Worm (Caenorhabditis elegans) whole organism, mixed stage, embryonic: ENCODE data around the gene chtb-2.

Experiments used
- M03D4.4 ChIP-seq: sonication (generic microtip); optimal IDR thresholded peaks from 2 replicates; lab custom pipeline; 2017; ENCODE audit warnings: mild to moderate bottlenecking, missing genetic modification characterization, missing compliant biosample characterization
- blmp-1 ChIP-seq: fragments of 150-350 bp; optimal IDR thresholded peaks from 2 replicates; lab custom pipeline; 2014; ENCODE audit warnings: missing biosample characterization, missing genetic modification characterization
- ceh-39 ChIP-seq: fragments of 150-350 bp; optimal IDR thresholded peaks from 2 replicates; lab custom pipeline; 2014; ENCODE audit warnings: missing biosample characterization, missing genetic modification characterization
- ceh-43 ChIP-seq: fragments of 200-800 bp; sonication (Bioruptor generic); optimal IDR thresholded peaks from 2 replicates; lab custom pipeline; 2018; ENCODE audit warnings: mild to moderate bottlenecking, missing genetic modification characterization, moderate library complexity, missing compliant biosample characterization
- ceh-83 ChIP-seq: fragments of 200-800 bp; sonication (Bioruptor generic); optimal IDR thresholded peaks from 2 replicates; lab custom pipeline; 2018; ENCODE audit warnings: mild to moderate bottlenecking, missing genetic modification characterization, missing compliant biosample characterization
- ces-1 ChIP-seq: fragments of 150-350 bp; optimal IDR thresholded peaks from 2 replicates; lab custom pipeline; 2014; ENCODE audit warnings: missing biosample characterization, missing genetic modification reagents, missing genetic modification characterization
- cnd-1 ChIP-seq: fragments of 200-800 bp; sonication (Bioruptor generic); optimal IDR thresholded peaks from 2 replicates; lab custom pipeline; 2018; ENCODE audit warnings: mild to moderate bottlenecking, missing genetic modification characterization, missing compliant biosample characterization
- drap-1 ChIP-seq: fragments of 200-800 bp; sonication (Bioruptor generic); optimal IDR thresholded peaks from 3 replicates; lab custom pipeline; 2018; ENCODE audit warnings: mild to moderate bottlenecking, missing genetic modification characterization, missing compliant biosample characterization
- elt-1 ChIP-seq: sonication (generic microtip); optimal IDR thresholded peaks from 2 replicates; lab custom pipeline; 2017; ENCODE audit warnings: missing genetic modification characterization, mild to moderate bottlenecking, missing compliant biosample characterization, antibody characterized with exemption, moderate library complexity, borderline replicate concordance; ENCODE audit not compliant: insufficient read depth
- flh-1 ChIP-seq: fragments of 200-800 bp; sonication (Bioruptor generic); optimal IDR thresholded peaks from 2 replicates; lab custom pipeline; 2018; ENCODE audit warnings: mild to moderate bottlenecking, missing genetic modification characterization, moderate library complexity, missing compliant biosample characterization
- ham-2 ChIP-seq: fragments of 200-800 bp; sonication (Bioruptor generic); optimal IDR thresholded peaks from 2 replicates; lab custom pipeline; 2018; ENCODE audit warnings: mild to moderate bottlenecking, missing genetic modification characterization, missing compliant biosample characterization
- hlh-1 ChIP-seq: fragments of 150-350 bp; optimal IDR thresholded peaks from 2 replicates; lab custom pipeline; 2014; ENCODE audit warnings: missing biosample characterization, missing genetic modification reagents, missing genetic modification characterization
- lin-13 ChIP-seq: fragments of 150-350 bp; optimal IDR thresholded peaks from 2 replicates; lab custom pipeline; 2014; ENCODE audit warnings: missing biosample characterization, missing genetic modification characterization
- lin-32 ChIP-seq: fragments of 200-800 bp; sonication (Bioruptor generic); optimal IDR thresholded peaks from 2 replicates; lab custom pipeline; 2018; ENCODE audit warnings: mild to moderate bottlenecking, missing genetic modification characterization, missing compliant biosample characterization
- lsy-2 ChIP-seq: fragments of 150-350 bp; optimal IDR thresholded peaks from 2 replicates; lab custom pipeline; 2014; ENCODE audit warnings: missing biosample characterization, missing genetic modification characterization
- mab-5 ChIP-seq: fragments of 150-350 bp; optimal IDR thresholded peaks from 2 replicates; lab custom pipeline; 2014; ENCODE audit warnings: missing biosample characterization, missing genetic modification characterization
- mep-1 ChIP-seq: fragments of 150-350 bp; optimal IDR thresholded peaks from 2 replicates; lab custom pipeline; 2017; ENCODE audit warnings: missing biosample characterization, missing genetic modification reagents, missing genetic modification characterization, inconsistent platforms
- mls-2 ChIP-seq: sonication (generic microtip); optimal IDR thresholded peaks from 2 replicates; lab custom pipeline; 2016; ENCODE audit warnings: mild to moderate bottlenecking, missing genetic modification characterization, moderate library complexity, missing compliant biosample characterization
- nhr-237 ChIP-seq: fragments of 150-350 bp; optimal IDR thresholded peaks from 2 replicates; lab custom pipeline; 2014; ENCODE audit warnings: missing biosample characterization, missing genetic modification characterization
- nhr-28 ChIP-seq: fragments of 150-350 bp; optimal IDR thresholded peaks from 2 replicates; lab custom pipeline; 2014; ENCODE audit warnings: missing biosample characterization, missing genetic modification characterization
- nhr-76 ChIP-seq: sonication (generic microtip); optimal IDR thresholded peaks from 2 replicates; lab custom pipeline; 2017; ENCODE audit warnings: missing biosample characterization, missing genetic modification characterization
- pha-4 ChIP-seq: fragments of 150-350 bp; optimal IDR thresholded peaks from 2 replicates; lab custom pipeline; 2018; ENCODE audit warnings: missing biosample characterization, missing genetic modification reagents, missing genetic modification characterization
- sem-2 ChIP-seq: fragments of 200-800 bp; sonication (Bioruptor generic); optimal IDR thresholded peaks from 2 replicates; lab custom pipeline; 2018; ENCODE audit warnings: mild to moderate bottlenecking, missing genetic modification characterization, missing compliant biosample characterization
- sptf-1 ChIP-seq: sonication (generic microtip); optimal IDR thresholded peaks from 2 replicates; lab custom pipeline; 2017; ENCODE audit warnings: mild to moderate bottlenecking, missing genetic modification characterization, moderate library complexity, missing compliant biosample characterization
- tbx-8 ChIP-seq: fragments of 200-800 bp; sonication (Bioruptor generic); optimal IDR thresholded peaks from 2 replicates; lab custom pipeline; 2018; ENCODE audit warnings: mild to moderate bottlenecking, missing genetic modification characterization, moderate library complexity, missing compliant biosample characterization
- unc-120 ChIP-seq: sonication (generic microtip); optimal IDR thresholded peaks from 2 replicates; lab custom pipeline; 2017; ENCODE audit warnings: missing genetic modification characterization, missing compliant biosample characterization; ENCODE audit not compliant: poor library complexity, severe bottlenecking
- unc-39 ChIP-seq: fragments of 150-350 bp; optimal IDR thresholded peaks from 2 replicates; lab custom pipeline; 2014; ENCODE audit warnings: missing biosample characterization, missing genetic modification characterization
- zip-8 ChIP-seq: fragments of 150-350 bp; optimal IDR thresholded peaks from 2 replicates; lab custom pipeline; 2014; ENCODE audit warnings: missing biosample characterization, missing genetic modification characterization
- ztf-11 ChIP-seq: fragments of 150-350 bp; optimal IDR thresholded peaks from 2 replicates; lab custom pipeline; 2014; ENCODE audit warnings: missing biosample characterization, missing genetic modification characterization

chtb-2 gene

ce11 chrIII:6444335-6444734, 38.7 kb upstream of the chtb-2 start, which contains the start of gene C05D11.13:
Gene C05D11.13 (minus strand): TSS chrIII:6444586.
- no peak for TF ChIP-seq mep-1 (tag; lab: Kevin White, UChicago)
- TF ChIP-seq ceh-43 (GFP tag; lab: Kevin White, UChicago), result no peak
- peak; percentile 3 for TF ChIP-seq mls-2 (tag; lab: Kevin White, UChicago)
- TF ChIP-seq unc-120 (tag; lab: Kevin White, UChicago), result peak; percentile 37
- peak; percentile 43 for TF ChIP-seq lsy-2 (tag; lab: Kevin White, UChicago)
- TF ChIP-seq ham-2 (GFP tag; lab: Kevin White, UChicago), result peak; percentile 10
- no peak for TF ChIP-seq lin-32
- TF ChIP-seq elt-1, result no peak
- peak; percentile 68 for TF ChIP-seq pha-4 (tag; lab: Kevin White, UChicago)
- no peak for TF ChIP-seq blmp-1 (tag; lab: Kevin White, UChicago)
- TF ChIP-seq M03D4.4 (tag; lab: Kevin White, UChicago), result peak; percentile 17

- TF ChIP-seq ces-1 (GFP tag; lab: Kevin White, UChicago) (no peak), nhr-237 (tag; lab: Kevin White, UChicago) (no peak), flh-1 (GFP tag; lab: Kevin White, UChicago) (no peak), pha-4 (tag; lab: Kevin White, UChicago) (no peak), ztf-11 (tag; lab: Kevin White, UChicago) (no peak), nhr-28 (tag; lab: Kevin White, UChicago) (no peak), M03D4.4 (tag; lab: Kevin White, UChicago) (no peak), cnd-1 (no peak), sptf-1 (tag; lab: Kevin White, UChicago) (no peak)
Measured at ce11 chrIII:6446807-6447206, 36.2 kb upstream of the chtb-2 start, which contains the start of gene let-721. Gene let-721 (minus strand): TSS chrIII:6446907.

ce11 chrIII:6447521-6447920, 35.5 kb upstream of the chtb-2 start:
- TF ChIP-seq ham-2 (GFP tag; lab: Kevin White, UChicago) (no peak), M03D4.4 (tag; lab: Kevin White, UChicago) (no peak), elt-1 (no peak), lin-32 (no peak), ceh-83 (GFP tag; lab: Kevin White, UChicago) (no peak), zip-8 (tag; lab: Kevin White, UChicago) (peak; percentile 27), hlh-1 (tag; lab: Kevin White, UChicago) (peak; percentile 75), nhr-237 (tag; lab: Kevin White, UChicago) (peak; percentile 10), flh-1 (GFP tag; lab: Kevin White, UChicago) (no peak), unc-120 (tag; lab: Kevin White, UChicago) (no peak)

ce11 chrIII:6449854-6450253, 33.2 kb upstream of the chtb-2 start:
- no peak for TF ChIP-seq sem-2
- no peak for TF ChIP-seq ceh-39
- no peak for TF ChIP-seq lin-32
- TF ChIP-seq M03D4.4 (tag; lab: Kevin White, UChicago), result no peak

ce11 chrIII:6450596-6450995, 32.4 kb upstream of the chtb-2 start, which contains the start of gene T26A5.6:
Gene T26A5.6 (minus strand): TSS chrIII:6450696.
- TF ChIP-seq mab-5 (tag; lab: Kevin White, UChicago) (no peak), ceh-43 (GFP tag; lab: Kevin White, UChicago) (no peak), pha-4 (tag; lab: Kevin White, UChicago) (no peak), lin-13 (tag; lab: Kevin White, UChicago) (no peak), ztf-11 (tag; lab: Kevin White, UChicago) (no peak), sem-2 (no peak), ces-1 (GFP tag; lab: Kevin White, UChicago) (no peak), lin-32 (no peak), lsy-2 (tag; lab: Kevin White, UChicago) (no peak), flh-1 (GFP tag; lab: Kevin White, UChicago) (no peak), drap-1 (GFP tag; lab: Kevin White, UChicago) (no peak), M03D4.4 (tag; lab: Kevin White, UChicago) (no peak), mep-1 (tag; lab: Kevin White, UChicago) (no peak), nhr-237 (tag; lab: Kevin White, UChicago) (no peak), sptf-1 (tag; lab: Kevin White, UChicago) (no peak), ceh-83 (GFP tag; lab: Kevin White, UChicago) (no peak), tbx-8 (GFP tag; lab: Kevin White, UChicago) (no peak)

DNA sequence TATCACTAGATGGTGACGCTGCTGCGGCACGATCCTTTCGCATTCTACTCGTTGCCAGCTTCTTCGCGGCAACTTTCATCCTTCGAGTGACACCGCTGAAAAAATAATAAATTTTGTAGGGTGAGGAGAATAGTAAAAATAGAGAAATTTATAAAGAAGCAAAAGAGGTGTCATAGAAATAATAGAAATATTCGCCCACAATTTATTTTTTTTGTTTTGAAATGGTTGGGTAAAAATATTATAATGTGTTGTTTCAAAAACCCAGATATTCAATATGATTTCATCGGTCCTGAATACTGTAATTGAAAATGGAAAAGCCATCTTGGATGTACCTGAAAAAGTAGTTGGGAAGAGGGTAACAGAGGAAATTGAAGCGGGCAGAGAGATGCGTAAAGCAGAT, 30.7 kb upstream of the chtb-2 start, which contains the start of gene set-1:
Gene set-1, minus strand, starts transcription at position 101 of the 400 bp plus-strand sequence.
- TF ChIP-seq nhr-237 (tag; lab: Kevin White, UChicago) (no peak), ceh-83 (GFP tag; lab: Kevin White, UChicago) (no peak), cnd-1 (no peak), pha-4 (tag; lab: Kevin White, UChicago) (no peak), ceh-39 (no peak), blmp-1 (tag; lab: Kevin White, UChicago) (no peak), nhr-76 (tag; lab: Kevin White, UChicago) (no peak), mep-1 (tag; lab: Kevin White, UChicago) (no peak), ceh-43 (GFP tag; lab: Kevin White, UChicago) (no peak), unc-39 (no peak), nhr-28 (tag; lab: Kevin White, UChicago) (no peak), unc-120 (tag; lab: Kevin White, UChicago) (no peak)
